Worm (Caenorhabditis elegans) whole organism, early embryonic: Measurements from ENCODE around the gene F46E10.18.

ENCODE experiments used
- F13C5.2 ChIP-seq: sonication (generic microtip); optimal IDR thresholded peaks from 2 replicates; lab custom pipeline; 2017; ENCODE audit warnings: mild to moderate bottlenecking, missing genetic modification characterization, inconsistent platforms, missing compliant biosample characterization
- aly-1 ChIP-seq: sonication (generic microtip); optimal IDR thresholded peaks from 2 replicates; lab custom pipeline; 2016; ENCODE audit warnings: missing genetic modification characterization, missing compliant biosample characterization
- ama-1 ChIP-seq: fragments of 150-350 bp; optimal IDR thresholded peaks from 2 replicates; lab custom pipeline; 2014
- ceh-36 ChIP-seq: sonication (generic microtip); optimal IDR thresholded peaks from 2 replicates; lab custom pipeline; 2016; ENCODE audit warnings: missing genetic modification characterization, inconsistent platforms, missing compliant biosample characterization
- ets-7 ChIP-seq: sonication (generic microtip); optimal IDR thresholded peaks from 2 replicates; lab custom pipeline; 2016; ENCODE audit warnings: missing genotype, missing genetic modification characterization, missing compliant biosample characterization
- flt-1 ChIP-seq: fragments of 200-800 bp; sonication (Bioruptor generic); IDR thresholded peaks from 2 replicates; pipeline ENCODE4 v1.3.6; 2022; ENCODE audit warnings: missing genetic modification characterization, missing compliant biosample characterization
- tra-4 ChIP-seq: sonication (generic microtip); optimal IDR thresholded peaks from 2 replicates; lab custom pipeline; 2017; ENCODE audit warnings: missing genetic modification characterization, missing compliant biosample characterization

ce11 chrV:6544999-6545398 lies 24.2 kb downstream of the F46E10.18 start:
- TF ChIP-seq ceh-36 (tag; lab: Kevin White, UChicago) (no peak), ama-1 (lab: Kevin White, UChicago) (no peak), flt-1 (GFP tag; lab: Robert Waterston, UW) (no peak), aly-1 (tag; lab: Kevin White, UChicago) (no peak), ets-7 (tag; lab: Kevin White, UChicago) (no peak), tra-4 (tag; lab: Kevin White, UChicago) (no peak), F13C5.2 (tag; lab: Kevin White, UChicago) (no peak)
